Fruit fly (Drosophila melanogaster) whole organism, larva: ENCODE measurements around the gene CG33110.

Experiments used
- noc ChIP-seq: fragments of 200-800 bp; sonication (Bioruptor generic); optimal IDR thresholded peaks from 3 replicates; lab custom pipeline; 2019; ENCODE audit warnings: missing biosample characterization, mild to moderate bottlenecking, missing genetic modification characterization, moderate library complexity

CG33110 gene

dm6 chr3R:22564707-22565106, 5.3 kb upstream of the CG33110 start:
- TF ChIP-seq noc (tag; lab: Kevin White, UChicago): no peak

dm6 chr3R:22565732-22566131, 4.3 kb upstream of the CG33110 start:
- no peak for TF ChIP-seq noc (tag; lab: Kevin White, UChicago)

- TF ChIP-seq noc (tag; lab: Kevin White, UChicago): no peak
These were observed 1.5 kb upstream of the CG33110 start for dm6 chr3R:22568508-22568907.

dm6 chr3R:22573590-22573989, 3.6 kb downstream of the CG33110 start:
- no peak for TF ChIP-seq noc (tag; lab: Kevin White, UChicago)

- no peak for TF ChIP-seq noc (tag; lab: Kevin White, UChicago)
These were observed 6.2 kb downstream of the CG33110 start for dm6 chr3R:22576096-22576697.

- TF ChIP-seq noc (tag; lab: Kevin White, UChicago): no peak
These were observed 7.0 kb downstream of the CG33110 start for dm6 chr3R:22576979-22577378.

dm6 chr3R:22580546-22580945, 10.6 kb downstream of the CG33110 start, which contains the start of gene CSN6:
TSS of gene CSN6 (plus strand) at chr3R:22580773.
- TF ChIP-seq noc (tag; lab: Kevin White, UChicago): no peak

- TF ChIP-seq noc (tag; lab: Kevin White, UChicago): no peak
These were observed 13.0 kb downstream of the CG33110 start, which contains the start of gene Dph5 for dm6 chr3R:22582981-22583380. TSS of gene Dph5 (minus strand) at chr3R:22583225.

- no peak for TF ChIP-seq noc (tag; lab: Kevin White, UChicago)
These were observed 14.6 kb downstream of the CG33110 start, which contains the start of the genes CG33107 and CG6937 for dm6 chr3R:22584582-22584981. TSS of gene CG33107 (minus strand) at chr3R:22584718. TSS of gene CG6937 (plus strand) at chr3R:22584773.

dm6 chr3R:22586525-22586924, 16.5 kb downstream of the CG33110 start, which contains the start of gene btn:
TSS of gene btn (minus strand) at chr3R:22586625.
- no peak for TF ChIP-seq noc (tag; lab: Kevin White, UChicago)

dm6 chr3R:22587419-22587963, 17.5 kb downstream of the CG33110 start, which contains the start of gene Efa6:
TSS of gene Efa6 (plus strand) at chr3R:22587755.
- TF ChIP-seq noc (tag; lab: Kevin White, UChicago): peak; percentile 52

- TF ChIP-seq noc (tag; lab: Kevin White, UChicago): no peak
These were observed 18.8 kb downstream of the CG33110 start for dm6 chr3R:22588756-22589155.

dm6 chr3R:22589311-22589710, 19.3 kb downstream of the CG33110 start:
- TF ChIP-seq noc (tag; lab: Kevin White, UChicago): no peak

- TF ChIP-seq noc (tag; lab: Kevin White, UChicago): no peak
These were observed 20.8 kb downstream of the CG33110 start for dm6 chr3R:22590668-22591275.

- TF ChIP-seq noc (tag; lab: Kevin White, UChicago): no peak
These were observed 24.3 kb downstream of the CG33110 start for dm6 chr3R:22594257-22594656.

dm6 chr3R:22595293-22595868, 25.4 kb downstream of the CG33110 start:
- TF ChIP-seq noc (tag; lab: Kevin White, UChicago): peak; percentile 45
